Fruit fly (Drosophila melanogaster): ENCODE measurements around the gene Vps15.

Gene Vps15

dm6 chr3R:9224807-9225206, 20.9 kb downstream of the Vps15 start (continued):
- peak; percentile 25 for TF ChIP-seq Dek (tag; optimal IDR thresholded peaks at IDR 0.05)
- no peak for TF ChIP-seq slou (GFP tag; optimal IDR thresholded peaks at IDR 0.05)
- peak; percentile 86 for TF ChIP-seq CG2712 (tag; optimal IDR thresholded peaks at IDR 0.05)
- TF ChIP-seq Dp (GFP tag; optimal IDR thresholded peaks at IDR 0.05), result no peak
- no peak for TF ChIP-seq fd64A (GFP tag; optimal IDR thresholded peaks at IDR 0.05)
- no peak for TF ChIP-seq disco-r (GFP tag; optimal IDR thresholded peaks at IDR 0.05)
- TF ChIP-seq CG4424 (GFP tag; optimal IDR thresholded peaks at IDR 0.05), result peak; percentile 82
- TF ChIP-seq Ptx1 (GFP tag; IDR thresholded peaks at IDR 0.05), result peak; percentile 89
- peak; percentile 67; the same call in 1 of the 2 replicates for TF ChIP-seq E2f1 (GFP tag; IDR thresholded peaks at IDR 0.05)
- TF ChIP-seq CG34224 (GFP tag; IDR thresholded peaks at IDR 0.05; ENCODE audit: partially characterized antibody), result no peak
- TF ChIP-seq CG1832 (GFP tag; optimal IDR thresholded peaks at IDR 0.05), result no peak
- TF ChIP-seq Oli (tag; optimal IDR thresholded peaks at IDR 0.05), result peak; percentile 64
- TF ChIP-seq H15 (GFP tag; IDR thresholded peaks at IDR 0.05), result peak; percentile 78; the same call in 1 of the 3 replicates
- no peak for TF ChIP-seq HmgZ (tag; optimal IDR thresholded peaks at IDR 0.05)
- TF ChIP-seq CG8765 (GFP tag; IDR thresholded peaks at IDR 0.05), result 0 out of 2 replicates have a peak, but pooled peaks have one; percentile 9
- TF ChIP-seq MTF-1 (GFP tag; optimal IDR thresholded peaks at IDR 0.05; ENCODE audit: borderline replicate concordance), result no peak
- peak; percentile 60 for TF ChIP-seq B-H1 (GFP tag; IDR thresholded peaks at IDR 0.05)
- TF ChIP-seq sug (tag; optimal IDR thresholded peaks at IDR 0.05), result peak; percentile 25
- TF ChIP-seq CG2116 (GFP tag; optimal IDR thresholded peaks at IDR 0.05), result peak; percentile 26
- peak; percentile 24 for TF ChIP-seq CG4617 (GFP tag; optimal IDR thresholded peaks at IDR 0.05; ENCODE audit: borderline replicate concordance)
- TF ChIP-seq sqz (GFP tag; optimal IDR thresholded peaks at IDR 0.05), result peak; percentile 57
- TF ChIP-seq row (GFP tag; IDR thresholded peaks at IDR 0.05), result peak; percentile 82
- no peak for TF ChIP-seq toy (GFP tag; IDR thresholded peaks at IDR 0.05)
- peak; percentile 83 for TF ChIP-seq CG11504 (tag; optimal IDR thresholded peaks at IDR 0.05)
- TF ChIP-seq CG2199 (GFP tag; IDR thresholded peaks at IDR 0.05), result no peak
- TF ChIP-seq gsb-n (tag; optimal IDR thresholded peaks at IDR 0.05), result peak; percentile 45
- peak; percentile 61 for TF ChIP-seq Deaf1 (tag; optimal IDR thresholded peaks at IDR 0.05)
- TF ChIP-seq wek (GFP tag; optimal IDR thresholded peaks at IDR 0.05), result no peak
- TF ChIP-seq CG10366 (GFP tag; IDR thresholded peaks at IDR 0.05), result peak; percentile 72
- TF ChIP-seq Hr78 (GFP tag; optimal IDR thresholded peaks at IDR 0.05), result no peak
- TF ChIP-seq ssp (GFP tag; IDR thresholded peaks at IDR 0.05), result no peak; the same call in 1 of the 2 replicates
- TF ChIP-seq dimm (GFP tag; IDR thresholded peaks at IDR 0.05), result no peak
- peak; percentile 74 for TF ChIP-seq cwo (GFP tag; optimal IDR thresholded peaks at IDR 0.05)
- no peak for TF ChIP-seq grn (GFP tag; optimal IDR thresholded peaks at IDR 0.05)
- no peak for TF ChIP-seq cas (GFP tag; IDR thresholded peaks at IDR 0.05)
- TF ChIP-seq CG12942 (GFP tag; optimal IDR thresholded peaks at IDR 0.05), result peak; percentile 57
- TF ChIP-seq prd (optimal IDR thresholded peaks at IDR 0.05), result no peak
- TF ChIP-seq prd (GFP tag; IDR thresholded peaks at IDR 0.05), result peak; percentile 83
- TF ChIP-seq aop (GFP tag; IDR thresholded peaks at IDR 0.05), result no peak
- peak; percentile 20 for TF ChIP-seq CG10267 (tag; optimal IDR thresholded peaks at IDR 0.05)
- TF ChIP-seq slp2 (GFP tag; optimal IDR thresholded peaks at IDR 0.05), result peak; percentile 57
- peak; percentile 81 for TF ChIP-seq Xbp1 (GFP tag; optimal IDR thresholded peaks at IDR 0.05)
- TF ChIP-seq D (optimal IDR thresholded peaks at IDR 0.05), result no peak
- TF ChIP-seq D (GFP tag; optimal IDR thresholded peaks at IDR 0.05), result peak; percentile 63
- peak; percentile 76 for TF ChIP-seq tin (GFP tag; optimal IDR thresholded peaks at IDR 0.05)
- TF ChIP-seq CG11398 (GFP tag; optimal IDR thresholded peaks at IDR 0.05), result peak; percentile 9
- TF ChIP-seq fru (optimal IDR thresholded peaks at IDR 0.05), result no peak
- TF ChIP-seq tup (GFP tag; optimal IDR thresholded peaks at IDR 0.05), result no peak
- TF ChIP-seq CG16813 (GFP tag; IDR thresholded peaks at IDR 0.05; ENCODE audit: partially characterized antibody), result no peak
- TF ChIP-seq Gsc (GFP tag; IDR thresholded peaks at IDR 0.05), result no peak
- TF ChIP-seq CG12071 (GFP tag; optimal IDR thresholded peaks at IDR 0.05), result no peak
- TF ChIP-seq CG5953 (GFP tag; IDR thresholded peaks at IDR 0.05), result peak; percentile 45; the same call in 1 of the 2 replicates

All from whole organism, embryonic.